Fruit fly (Drosophila melanogaster) whole organism: ENCODE data around the gene TotX.

Source experiments
- CG8478 ChIP-seq: fragments of >200 bp; optimal IDR thresholded peaks from 2 replicates; lab custom pipeline; 2018; ENCODE audit warnings: inconsistent platforms
- EcR ChIP-seq, 2 experiments: fragments of >200 bp; optimal IDR thresholded peaks; 2 replicates each; lab custom pipeline; 2017; ENCODE audit warnings: missing biosample characterization in 2 of 2, missing genetic modification characterization in 2 of 2, missing genetic modification reagents in 2 of 2
- pan ChIP-seq: fragments of >200 bp; optimal IDR thresholded peaks from 2 replicates; lab custom pipeline; 2017
- psq ChIP-seq: fragments of >200 bp; optimal IDR thresholded peaks from 2 replicates; lab custom pipeline; 2017
- usp ChIP-seq: fragments of >200 bp; optimal IDR thresholded peaks from 2 replicates; lab custom pipeline; 2017; ENCODE audit warnings: missing biosample characterization, missing genetic modification characterization, mixed read lengths

DNA sequence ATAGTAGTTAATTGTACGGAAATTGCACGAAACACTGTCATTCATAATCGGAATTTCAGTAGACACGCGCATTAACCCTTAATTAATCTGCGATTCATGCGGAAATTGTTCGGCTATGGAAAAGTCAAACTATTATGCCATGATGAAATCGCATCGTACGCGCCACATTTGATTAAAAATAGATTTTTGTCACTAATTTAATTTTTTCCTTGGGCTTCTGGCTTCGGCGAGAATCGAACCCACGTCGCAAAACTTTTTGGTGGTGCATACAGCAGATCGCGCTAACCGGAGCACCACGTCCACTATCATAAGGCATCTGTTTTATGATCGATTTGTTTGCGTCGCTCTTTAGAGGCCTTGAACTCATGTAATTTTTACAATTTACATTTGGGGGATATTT, 7.4 kb upstream of the TotX start:
- no peak for TF ChIP-seq usp (GFP tag; lab: Kevin White, UChicago)
- no peak for TF ChIP-seq EcR (GFP tag; optimal IDR thresholded peaks at IDR 0.05; lab: Kevin White, UChicago)
- TF ChIP-seq CG8478 (lab: Kevin White, UChicago), result no peak
- no peak for TF ChIP-seq pan
- no peak for TF ChIP-seq psq
